Worm (Caenorhabditis elegans) whole organism, young adult: ENCODE data around the gene H12I13.6.

Source experiments
- K11D2.4 ChIP-seq: fragments of 200-800 bp; sonication (Bioruptor generic); IDR thresholded peaks from 2 replicates; pipeline ENCODE4 v1.3.6; 2022; ENCODE audit warnings: missing genetic modification reagents, missing genetic modification characterization, missing compliant biosample characterization
- ceh-79 ChIP-seq: sonication (generic microtip); optimal IDR thresholded peaks from 2 replicates; lab custom pipeline; 2017; ENCODE audit warnings: mild to moderate bottlenecking, missing genetic modification characterization, missing compliant biosample characterization
- die-1 ChIP-seq: sonication (generic microtip); optimal IDR thresholded peaks from 2 replicates; lab custom pipeline; 2016; ENCODE audit warnings: missing genotype, mild to moderate bottlenecking, missing genetic modification characterization, missing compliant biosample characterization
- ets-4 ChIP-seq: fragments of 200-800 bp; sonication (Bioruptor generic); optimal IDR thresholded peaks from 2 replicates; lab custom pipeline; 2018; ENCODE audit warnings: mild to moderate bottlenecking, missing genetic modification characterization, missing compliant biosample characterization
- sdz-38 ChIP-seq: sonication (generic microtip); optimal IDR thresholded peaks from 2 replicates; lab custom pipeline; 2016; ENCODE audit warnings: missing genotype, missing genetic modification characterization, missing compliant biosample characterization
- sptf-2 ChIP-seq: fragments of 200-800 bp; sonication (Bioruptor generic); optimal IDR thresholded peaks from 2 replicates; lab custom pipeline; 2018; ENCODE audit warnings: mild to moderate bottlenecking, missing genetic modification characterization, missing compliant biosample characterization
- unc-62 ChIP-seq: fragments of 150-350 bp; optimal IDR thresholded peaks from 2 replicates; lab custom pipeline; 2014; ENCODE audit warnings: missing biosample characterization, missing genetic modification reagents, missing genetic modification characterization
- ztf-3 ChIP-seq: fragments of 200-800 bp; sonication (Bioruptor generic); optimal IDR thresholded peaks from 2 replicates; lab custom pipeline; 2018; ENCODE audit warnings: mild to moderate bottlenecking, missing genetic modification characterization, missing compliant biosample characterization

DNA sequence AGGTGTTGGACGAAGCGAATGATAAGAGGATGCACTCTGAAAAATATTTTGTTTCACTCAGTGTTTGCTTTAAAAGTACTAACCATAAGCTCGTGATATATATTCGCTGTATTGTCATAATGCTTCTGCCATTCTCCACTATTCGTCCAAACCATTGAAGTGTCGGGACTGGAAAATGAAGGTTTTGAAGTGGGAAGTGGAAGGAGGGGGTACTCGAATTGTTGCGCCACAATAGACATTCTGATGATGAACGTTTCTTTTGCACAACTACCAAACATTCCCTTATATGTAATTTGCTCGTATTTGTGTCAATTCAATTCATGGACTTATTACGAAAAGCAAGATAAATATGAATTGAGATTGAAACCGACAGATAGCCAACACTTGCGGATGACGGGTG lies 37.6 kb downstream of the H12I13.6 start:
- TF ChIP-seq ets-4 (GFP tag; lab: Kevin White, UChicago), result no peak
- TF ChIP-seq sptf-2 (GFP tag; lab: Kevin White, UChicago), result no peak
- TF ChIP-seq K11D2.4 (GFP tag; lab: Robert Waterston, UW), result no peak
- TF ChIP-seq sdz-38, result no peak
- TF ChIP-seq unc-62 (GFP tag; lab: Kevin White, UChicago), result no peak
- no peak for TF ChIP-seq ztf-3 (GFP tag; lab: Kevin White, UChicago)
- TF ChIP-seq die-1 (tag; lab: Kevin White, UChicago), result no peak
- no peak for TF ChIP-seq ceh-79 (tag; lab: Kevin White, UChicago)
